Fruit fly (Drosophila melanogaster): ENCODE measurements around the gene ome.
A peak's percentile ranks its signal among the peaks of the same experiment; 100 is the strongest.

Gene ome

dm6 chr3L:14681504-14681903 lies 8.9 kb downstream of the ome start:
- TF ChIP-seq CG8478 (optimal IDR thresholded peaks at IDR 0.05) (no peak), usp (GFP tag; optimal IDR thresholded peaks at IDR 0.05) (no peak), EcR (GFP tag; optimal IDR thresholded peaks at IDR 0.05) (no peak), pan (optimal IDR thresholded peaks at IDR 0.05) (no peak), Dll (optimal IDR thresholded peaks at IDR 0.05) (no peak), psq (optimal IDR thresholded peaks at IDR 0.05) (no peak)

dm6 chr3L:14684468-14684867 lies 11.8 kb downstream of the ome start, which contains the start of gene Dnaaf6:
Dnaaf6 (plus strand) TSS chr3L:14684768.
- TF ChIP-seq Dll (optimal IDR thresholded peaks at IDR 0.05) (no peak), pan (optimal IDR thresholded peaks at IDR 0.05) (no peak), EcR (GFP tag; optimal IDR thresholded peaks at IDR 0.05) (no peak), usp (GFP tag; optimal IDR thresholded peaks at IDR 0.05) (no peak), CG8478 (optimal IDR thresholded peaks at IDR 0.05) (no peak), psq (optimal IDR thresholded peaks at IDR 0.05) (no peak)

DNA sequence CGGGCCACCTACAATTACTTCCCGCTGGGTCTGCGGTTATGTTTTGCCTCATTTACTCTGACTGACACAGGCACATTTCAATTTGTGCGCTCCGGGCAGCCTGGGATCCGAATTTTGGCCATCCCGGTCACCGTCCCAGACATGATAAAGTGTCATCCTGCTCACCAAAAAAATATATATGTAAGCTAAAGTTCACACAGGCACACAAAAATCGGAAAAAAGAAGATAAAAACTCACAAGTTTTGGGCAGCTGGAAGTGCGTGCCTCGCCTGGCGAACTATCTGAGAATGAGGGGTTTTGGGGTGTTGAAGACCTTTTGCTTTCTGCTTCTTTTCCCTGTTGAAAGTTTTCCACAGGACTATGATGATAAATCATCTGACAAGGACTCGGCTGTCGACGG lies 13.6 kb downstream of the ome start:
- no peak for TF ChIP-seq usp (GFP tag; optimal IDR thresholded peaks at IDR 0.05)

DNA sequence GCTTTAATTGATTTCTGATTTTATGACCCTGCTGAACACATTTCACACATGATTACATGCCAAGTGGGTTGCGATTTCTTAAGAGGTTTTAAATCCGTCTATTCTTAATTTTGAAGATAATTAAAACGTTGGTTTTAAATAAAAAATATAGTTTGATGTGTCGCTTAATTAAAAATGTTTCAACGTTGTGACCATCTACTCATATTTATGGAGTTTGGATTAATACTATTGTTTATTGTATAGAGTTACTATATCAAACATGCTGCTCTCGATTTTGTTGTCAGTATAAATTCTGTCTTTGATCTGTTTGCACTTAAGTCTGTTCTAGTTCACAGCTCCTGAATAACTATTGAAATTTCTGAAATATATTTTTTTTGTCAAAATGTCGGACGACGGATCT lies 18.4 kb downstream of the ome start, which contains the start of gene gdrd:
Gene gdrd, plus strand, starts transcription at position 301 of the 400 bp plus-strand sequence.
- TF ChIP-seq EcR (GFP tag; optimal IDR thresholded peaks at IDR 0.05) (no peak), CG8478 (optimal IDR thresholded peaks at IDR 0.05) (no peak), pan (optimal IDR thresholded peaks at IDR 0.05) (no peak), usp (GFP tag; optimal IDR thresholded peaks at IDR 0.05) (no peak), psq (optimal IDR thresholded peaks at IDR 0.05) (no peak), Dll (optimal IDR thresholded peaks at IDR 0.05) (no peak)

dm6 chr3L:14697005-14697404 lies 24.4 kb downstream of the ome start, which contains the start of gene CG13474:
CG13474 (minus strand) TSS chr3L:14697105.
- TF ChIP-seq CG8478 (optimal IDR thresholded peaks at IDR 0.05) (no peak), psq (optimal IDR thresholded peaks at IDR 0.05) (no peak), usp (GFP tag; optimal IDR thresholded peaks at IDR 0.05) (no peak), pan (optimal IDR thresholded peaks at IDR 0.05) (no peak), Dll (optimal IDR thresholded peaks at IDR 0.05) (no peak), EcR (GFP tag; optimal IDR thresholded peaks at IDR 0.05) (no peak)

dm6 chr3L:14701578-14701977 lies 28.9 kb downstream of the ome start, which contains the start of gene CG17177:
CG17177 (minus strand) TSS chr3L:14701678.
- TF ChIP-seq CG8478 (optimal IDR thresholded peaks at IDR 0.05), result no peak
- TF ChIP-seq psq (optimal IDR thresholded peaks at IDR 0.05), result no peak
- no peak for TF ChIP-seq usp (GFP tag; optimal IDR thresholded peaks at IDR 0.05)
- no peak for TF ChIP-seq pan (optimal IDR thresholded peaks at IDR 0.05)
- TF ChIP-seq EcR (GFP tag; optimal IDR thresholded peaks at IDR 0.05), result no peak
- no peak for TF ChIP-seq Dll (optimal IDR thresholded peaks at IDR 0.05)

- TF ChIP-seq pan (optimal IDR thresholded peaks at IDR 0.05) (no peak), usp (GFP tag; optimal IDR thresholded peaks at IDR 0.05) (no peak), EcR (GFP tag; optimal IDR thresholded peaks at IDR 0.05) (no peak), psq (optimal IDR thresholded peaks at IDR 0.05) (no peak), Dll (optimal IDR thresholded peaks at IDR 0.05) (no peak), CG8478 (optimal IDR thresholded peaks at IDR 0.05) (no peak)
These were observed 32.5 kb downstream of the ome start, which contains the start of gene CG13476 for dm6 chr3L:14705164-14705563. CG13476 (plus strand) TSS chr3L:14705464.

DNA sequence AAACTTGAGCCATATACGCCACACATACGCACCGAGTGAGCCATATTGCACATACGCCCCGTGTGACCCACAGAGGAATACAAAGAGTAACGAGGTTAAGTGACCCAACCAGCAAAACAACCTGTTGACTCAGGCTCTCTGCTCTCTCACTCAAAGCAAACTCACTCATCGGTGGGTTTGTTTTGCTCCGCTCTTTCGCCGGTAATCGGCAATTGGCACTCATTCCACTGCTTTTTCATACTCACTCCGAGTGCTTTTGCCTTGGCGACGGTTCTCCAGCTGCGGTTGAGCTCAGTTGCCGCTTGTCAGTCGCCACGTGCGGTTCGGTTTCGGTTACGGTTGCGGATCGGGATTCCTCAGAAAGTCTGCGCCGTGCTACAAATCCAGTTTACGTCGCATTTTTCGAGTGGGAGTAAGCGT lies 33.8 kb downstream of the ome start:
- TF ChIP-seq CG8478 (optimal IDR thresholded peaks at IDR 0.05), result no peak
- no peak for TF ChIP-seq Dll (optimal IDR thresholded peaks at IDR 0.05)
- peak; percentile 38 for TF ChIP-seq psq (optimal IDR thresholded peaks at IDR 0.05)

dm6 chr3L:14708053-14708452 lies 35.4 kb downstream of the ome start:
- TF ChIP-seq pan (optimal IDR thresholded peaks at IDR 0.05) (no peak), usp (GFP tag; optimal IDR thresholded peaks at IDR 0.05) (no peak), psq (optimal IDR thresholded peaks at IDR 0.05) (no peak), EcR (GFP tag; optimal IDR thresholded peaks at IDR 0.05) (no peak), Dll (optimal IDR thresholded peaks at IDR 0.05) (no peak), CG8478 (optimal IDR thresholded peaks at IDR 0.05) (no peak)

DNA sequence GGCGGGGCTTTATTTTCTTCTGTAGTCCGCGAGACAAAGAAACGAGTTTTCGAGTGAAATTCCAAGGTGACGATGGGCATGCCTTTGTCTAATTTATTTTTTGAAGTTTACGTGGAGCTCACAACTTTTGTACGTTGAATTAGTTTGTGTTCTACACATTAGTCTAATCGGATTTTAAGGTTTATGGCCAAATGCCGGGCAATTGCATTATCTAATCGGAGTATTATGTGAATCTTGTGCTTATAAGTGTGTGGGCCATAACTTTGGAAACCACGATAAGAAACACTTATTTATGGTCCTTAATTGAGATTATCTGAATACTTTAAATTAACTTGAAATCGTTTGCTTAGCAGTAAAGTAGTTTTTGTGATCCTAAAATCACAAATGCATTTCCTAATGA lies 40.2 kb downstream of the ome start:
- TF ChIP-seq usp (GFP tag; optimal IDR thresholded peaks at IDR 0.05) (no peak), Dll (optimal IDR thresholded peaks at IDR 0.05) (no peak), CG8478 (optimal IDR thresholded peaks at IDR 0.05) (no peak), pan (optimal IDR thresholded peaks at IDR 0.05) (no peak), EcR (GFP tag; optimal IDR thresholded peaks at IDR 0.05) (no peak), psq (optimal IDR thresholded peaks at IDR 0.05) (no peak)

DNA sequence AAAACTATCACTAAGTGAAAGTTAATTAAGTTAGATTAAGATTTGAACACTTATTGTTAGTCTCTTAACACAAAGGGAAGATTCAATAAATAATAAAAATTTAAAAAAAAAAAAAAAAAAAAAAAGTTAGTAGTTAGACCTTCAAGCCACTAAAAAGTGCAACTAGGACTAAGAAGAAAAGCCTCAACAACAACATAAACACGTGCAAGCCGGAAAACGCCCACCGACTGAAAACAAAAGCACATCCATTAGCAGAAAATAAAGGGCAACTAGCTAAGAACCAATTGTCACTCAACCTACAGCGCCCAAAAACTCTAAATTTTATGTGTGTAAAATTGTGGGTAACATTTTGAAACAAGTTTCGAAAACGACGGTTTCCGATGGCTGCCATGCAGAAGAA lies 55.8 kb downstream of the ome start, which contains the start of gene CG13473:
Gene CG13473, plus strand, starts transcription at position 301 of the 400 bp plus-strand sequence.
- TF ChIP-seq CG8478 (optimal IDR thresholded peaks at IDR 0.05), result no peak
- no peak for TF ChIP-seq EcR (GFP tag; optimal IDR thresholded peaks at IDR 0.05)
- TF ChIP-seq psq (optimal IDR thresholded peaks at IDR 0.05), result no peak
- no peak for TF ChIP-seq usp (GFP tag; optimal IDR thresholded peaks at IDR 0.05)
- no peak for TF ChIP-seq Dll (optimal IDR thresholded peaks at IDR 0.05)
- TF ChIP-seq pan (optimal IDR thresholded peaks at IDR 0.05), result no peak

DNA sequence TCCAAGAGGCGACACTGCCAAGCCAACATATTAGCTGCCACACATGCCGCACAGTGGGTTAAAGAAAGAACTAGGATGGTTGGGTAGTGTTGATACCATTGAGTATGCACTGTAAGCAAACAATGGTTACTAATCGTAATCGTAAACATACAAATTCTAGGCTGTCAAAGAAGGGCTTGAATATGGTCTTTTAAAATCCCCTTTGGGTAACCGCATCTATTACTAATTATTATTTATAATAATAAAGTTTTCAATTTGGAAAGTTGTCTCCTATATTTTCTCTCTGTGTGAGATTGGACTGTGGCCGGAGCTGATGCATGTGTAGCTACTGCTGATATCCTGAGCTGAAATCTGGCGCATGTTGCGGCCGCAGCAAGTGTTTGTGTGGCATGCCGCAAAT lies 59.2 kb downstream of the ome start:
- TF ChIP-seq EcR (GFP tag; optimal IDR thresholded peaks at IDR 0.05), result no peak
- TF ChIP-seq Dll (optimal IDR thresholded peaks at IDR 0.05), result no peak
- no peak for TF ChIP-seq psq (optimal IDR thresholded peaks at IDR 0.05)
- TF ChIP-seq CG8478 (optimal IDR thresholded peaks at IDR 0.05), result no peak
- TF ChIP-seq usp (GFP tag; optimal IDR thresholded peaks at IDR 0.05), result no peak
- no peak for TF ChIP-seq pan (optimal IDR thresholded peaks at IDR 0.05)

dm6 chr3L:14733417-14733816 lies 60.8 kb downstream of the ome start, which contains the start of gene CG13471:
CG13471 (minus strand) TSS chr3L:14733517.
- no peak for TF ChIP-seq pan (optimal IDR thresholded peaks at IDR 0.05)
- TF ChIP-seq Dll (optimal IDR thresholded peaks at IDR 0.05), result no peak
- TF ChIP-seq usp (GFP tag; optimal IDR thresholded peaks at IDR 0.05), result no peak
- TF ChIP-seq EcR (GFP tag; optimal IDR thresholded peaks at IDR 0.05), result no peak
- TF ChIP-seq psq (optimal IDR thresholded peaks at IDR 0.05), result no peak
- no peak for TF ChIP-seq CG8478 (optimal IDR thresholded peaks at IDR 0.05)
